Worm (Caenorhabditis elegans): Measurements from ENCODE around the gene vab-15.

The vab-15 gene

DNA sequence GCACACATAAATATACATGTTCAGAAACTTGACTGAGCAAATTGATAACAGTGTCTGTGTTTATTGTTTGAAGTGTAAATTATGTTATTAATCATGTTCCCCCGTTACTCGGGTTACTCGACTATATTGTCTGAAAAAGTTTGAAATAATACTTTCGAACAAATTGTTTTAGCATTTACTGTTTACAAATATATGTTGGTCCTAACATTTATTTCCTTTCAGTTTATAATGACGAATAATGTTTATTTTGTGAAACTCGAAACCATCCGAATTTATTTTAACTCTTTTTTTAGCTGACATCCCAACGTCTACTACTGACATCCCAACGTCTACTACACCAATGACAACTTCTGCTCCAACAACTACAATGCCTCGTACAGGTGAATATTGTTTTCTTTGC is 21.7 kb downstream of the vab-15 start, which contains the start of gene R07B1.7:
Gene R07B1.7 (plus strand): TSS at position 301 of the 400 bp plus-strand sequence.
- TF ChIP-seq pqm-1 (tag; optimal IDR thresholded peaks at IDR 0.05) (no peak), mep-1 (tag; optimal IDR thresholded peaks at IDR 0.05) (no peak), blmp-1 (tag; optimal IDR thresholded peaks at IDR 0.05) (no peak), swsn-7 (tag; optimal IDR thresholded peaks at IDR 0.05) (no peak), zip-4 (GFP tag; optimal IDR thresholded peaks at IDR 0.05) (no peak), ces-1 (GFP tag; optimal IDR thresholded peaks at IDR 0.05) (no peak), unc-62 (GFP tag; optimal IDR thresholded peaks at IDR 0.05) (no peak), dsc-1 (tag; optimal IDR thresholded peaks at IDR 0.05) (no peak), sox-4 (tag; optimal IDR thresholded peaks at IDR 0.05) (no peak), Y116A8C.19 (tag; optimal IDR thresholded peaks at IDR 0.05; ENCODE audit: borderline replicate concordance) (no peak), egl-27 (tag; optimal IDR thresholded peaks at IDR 0.05) (no peak), skn-1 (tag; optimal IDR thresholded peaks at IDR 0.05) (no peak), lsy-2 (tag; optimal IDR thresholded peaks at IDR 0.05) (no peak), ceh-88 (GFP tag; IDR thresholded peaks at IDR 0.05) (no peak)

- TF ChIP-seq xbp-1 (tag; optimal IDR thresholded peaks at IDR 0.05) (no peak), fkh-4 (tag; optimal IDR thresholded peaks at IDR 0.05; ENCODE audit: borderline replicate concordance) (no peak), lir-3 (tag; optimal IDR thresholded peaks at IDR 0.05; ENCODE audit: poor library complexity) (no peak), lin-39 (tag; optimal IDR thresholded peaks at IDR 0.05) (no peak), zag-1 (tag; optimal IDR thresholded peaks at IDR 0.05) (no peak)
Measured at ce11 chrX:9869522-9869921, 22.4 kb downstream of the vab-15 start, which contains the start of gene R07B1.13. Gene R07B1.13, plus strand, starts transcription at chrX:9869822.

DNA sequence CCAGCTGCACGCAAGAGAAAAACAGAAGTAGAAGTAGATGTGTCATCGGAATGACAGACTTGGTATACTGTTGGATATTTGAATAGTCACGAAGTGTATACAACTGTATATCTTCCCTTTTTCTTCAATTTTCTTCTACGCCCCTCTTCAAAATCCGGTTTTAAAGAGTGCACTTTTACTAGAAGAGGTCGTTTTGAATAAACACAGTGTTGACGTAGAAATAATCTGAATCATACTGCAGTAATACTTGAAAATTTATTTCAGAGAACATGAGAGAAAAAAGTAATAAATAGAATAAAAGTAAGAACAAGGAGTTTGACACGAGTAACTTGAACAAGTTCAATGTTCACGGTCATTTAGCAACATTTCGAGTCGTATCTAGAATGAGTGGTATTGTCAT is 25.5 kb downstream of the vab-15 start, which contains the start of gene R07B1.8:
Gene R07B1.8 (minus strand): TSS at position 101 of the 400 bp plus-strand sequence.
- TF ChIP-seq sptf-1 (tag; optimal IDR thresholded peaks at IDR 0.05) (no peak), egl-27 (tag; optimal IDR thresholded peaks at IDR 0.05) (no peak), pqm-1 (tag; optimal IDR thresholded peaks at IDR 0.05) (no peak), C04F5.9 (tag; optimal IDR thresholded peaks at IDR 0.05) (no peak), swsn-7 (tag; optimal IDR thresholded peaks at IDR 0.05) (no peak), alr-1 (tag; optimal IDR thresholded peaks at IDR 0.05; ENCODE audit: borderline replicate concordance) (no peak), ceh-63 (GFP tag; optimal IDR thresholded peaks at IDR 0.05) (no peak)

DNA sequence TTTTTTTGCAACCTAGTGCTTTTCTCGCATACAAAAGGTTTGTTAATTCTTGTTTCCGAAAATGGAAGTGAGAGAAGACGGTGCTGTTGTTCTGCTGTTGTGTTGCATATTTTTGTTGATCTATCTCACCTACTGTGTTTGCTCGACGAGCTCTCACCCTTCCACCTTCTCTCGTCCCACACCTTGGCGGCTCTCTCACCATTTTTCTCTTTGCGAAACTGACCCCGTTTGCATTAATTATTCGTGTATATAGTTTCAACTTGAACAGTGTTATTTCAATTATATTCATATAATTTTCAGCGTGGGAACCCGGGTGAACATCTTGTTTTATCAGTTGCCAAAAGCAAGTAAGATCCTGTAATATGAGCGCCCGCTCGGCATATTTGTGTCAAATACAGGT is 30.0 kb downstream of the vab-15 start, which contains the start of gene R07B1.9:
Gene R07B1.9 (plus strand): TSS at position 301 of the 400 bp plus-strand sequence.
- TF ChIP-seq efl-1 (optimal IDR thresholded peaks at IDR 0.05) (no peak), efl-1 (GFP tag; optimal IDR thresholded peaks at IDR 0.05 in 1 of 2) (peak in 1 of 2 experiments; percentile 11), C34B4.2 (tag; optimal IDR thresholded peaks at IDR 0.05) (no peak)

DNA sequence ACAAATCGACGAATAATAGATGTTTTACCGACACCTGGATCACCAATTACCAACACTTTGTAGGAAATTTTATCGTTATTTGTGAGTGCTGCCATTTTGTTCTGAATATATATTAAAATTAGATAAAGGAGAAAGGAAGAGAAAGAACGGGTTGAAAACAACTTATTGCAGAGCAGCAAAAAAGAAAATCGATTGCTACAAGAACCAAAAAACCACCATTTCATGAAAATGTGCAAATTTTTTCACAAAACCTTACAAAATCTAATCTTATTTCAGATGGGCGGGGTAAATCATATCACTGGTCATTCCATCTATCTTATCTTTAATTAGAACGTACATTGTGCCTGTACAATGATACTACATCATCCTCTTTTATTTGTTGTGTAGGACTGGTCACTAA is 35.0 kb downstream of the vab-15 start, which contains the start of gene glo-1:
Gene glo-1 (minus strand): TSS at position 101 of the 400 bp plus-strand sequence.
- TF ChIP-seq hpl-2 (GFP tag; optimal IDR thresholded peaks at IDR 0.05), result no peak
- TF ChIP-seq pag-3 (tag; optimal IDR thresholded peaks at IDR 0.05; ENCODE audit: borderline replicate concordance, insufficient read depth), result no peak
- TF ChIP-seq fkh-4 (tag; optimal IDR thresholded peaks at IDR 0.05; ENCODE audit: borderline replicate concordance), result no peak
- no peak for TF ChIP-seq grh-1 (GFP tag; IDR thresholded peaks at IDR 0.05)
- no peak for TF ChIP-seq egl-13 (tag; optimal IDR thresholded peaks at IDR 0.05)
- no peak for TF ChIP-seq ama-1 (optimal IDR thresholded peaks at IDR 0.05)
- no peak for TF ChIP-seq ztf-11 (tag; optimal IDR thresholded peaks at IDR 0.05)
- no peak for TF ChIP-seq pax-3 (tag; optimal IDR thresholded peaks at IDR 0.05)
- no peak for TF ChIP-seq lir-3 (tag; optimal IDR thresholded peaks at IDR 0.05; ENCODE audit: poor library complexity)
- no peak for TF ChIP-seq C16A3.4 (tag; optimal IDR thresholded peaks at IDR 0.05)
- TF ChIP-seq unc-98 (GFP tag; IDR thresholded peaks at IDR 0.05), result no peak

All from whole organism, L1 larva.